Worm (Caenorhabditis elegans) whole organism, L4 larva: ENCODE measurements around the gene srt-70.

Source experiments
- ZK546.5 ChIP-seq, 2 experiments: sonication (generic microtip); optimal IDR thresholded peaks; 2 replicates each; lab custom pipeline; 2017; ENCODE audit warnings: missing biosample characterization in 2 of 2, missing genetic modification characterization in 2 of 2
- ces-1 ChIP-seq: fragments of 150-350 bp; sonication (generic microtip); optimal IDR thresholded peaks from 4 replicates; lab custom pipeline; 2014; ENCODE audit warnings: missing biosample characterization, missing genetic modification reagents, missing genetic modification characterization
- cey-2 ChIP-seq: sonication (generic microtip); optimal IDR thresholded peaks from 3 replicates; lab custom pipeline; 2017; ENCODE audit warnings: missing genetic modification characterization, mild to moderate bottlenecking, missing compliant biosample characterization, antibody characterized with exemption, borderline replicate concordance; ENCODE audit not compliant: insufficient read depth
- lin-1 ChIP-seq: fragments of 200-800 bp; sonication (Bioruptor generic); IDR thresholded peaks from 2 replicates; pipeline ENCODE4 v1.3.6; 2022; ENCODE audit warnings: missing genetic modification reagents, missing genetic modification characterization, missing compliant biosample characterization
- lin-15B ChIP-seq: fragments of 150-350 bp; sonication (generic microtip); optimal IDR thresholded peaks from 3 replicates; lab custom pipeline; 2014; ENCODE audit warnings: missing biosample characterization, missing genetic modification characterization
- mdl-1 ChIP-seq, 2 experiments: fragments of 150-350 bp in 1 of 2; sonication (generic microtip) in 1 of 2; optimal IDR thresholded peaks; 2 replicates each; lab custom pipeline; 2014 to 2017; ENCODE audit warnings: missing biosample characterization in 2 of 2, missing genetic modification characterization in 2 of 2

ce11 chrV:5287273-5287672 lies 27.9 kb upstream of the srt-70 start, which contains the start of gene Y49G5A.1:
- no peak for TF ChIP-seq lin-1
- no peak for TF ChIP-seq ZK546.5 (tag; optimal IDR thresholded peaks at IDR 0.05; lab: Kevin White, UChicago)
- no peak for TF ChIP-seq lin-15B (tag; lab: Kevin White, UChicago)
- TF ChIP-seq ces-1 (GFP tag; lab: Kevin White, UChicago): no peak
- TF ChIP-seq cey-2 (tag; lab: Kevin White, UChicago): no peak
- TF ChIP-seq mdl-1 (tag; optimal IDR thresholded peaks at IDR 0.05; lab: Kevin White, UChicago): no peak
